Fruit fly (Drosophila melanogaster): ENCODE measurements around the gene CG5404.
A peak's percentile ranks its signal among the peaks of the same experiment; 100 is the strongest.

The CG5404 gene

DNA sequence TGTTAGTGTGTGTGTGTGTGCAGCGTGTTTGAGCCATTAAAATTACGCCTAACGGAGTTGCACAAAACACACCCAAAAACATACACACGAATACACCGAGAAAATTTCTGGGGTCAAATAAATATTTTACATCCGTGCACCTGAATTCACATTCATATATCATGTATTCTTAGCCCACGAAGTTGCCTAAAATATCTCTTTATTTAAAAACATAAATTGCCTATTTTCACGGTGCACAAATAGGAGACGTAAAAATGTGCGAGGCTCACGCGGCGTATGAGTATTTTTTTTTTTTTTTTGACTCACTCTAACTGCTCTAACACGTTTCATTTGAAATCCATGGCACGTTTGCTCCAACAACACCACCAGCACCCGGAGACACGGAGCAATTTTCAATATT is 3.7 kb upstream of the CG5404 start (continued):
- no peak for TF ChIP-seq phol (tag; optimal IDR thresholded peaks at IDR 0.05)
- TF ChIP-seq ro (GFP tag; IDR thresholded peaks at IDR 0.05) = no peak
- no peak for TF ChIP-seq CG8388 (GFP tag; optimal IDR thresholded peaks at IDR 0.05)
- no peak for TF ChIP-seq CG12942 (GFP tag; optimal IDR thresholded peaks at IDR 0.05)
- no peak for TF ChIP-seq oc (tag; optimal IDR thresholded peaks at IDR 0.05)
- no peak for TF ChIP-seq CG11696 (GFP tag; IDR thresholded peaks at IDR 0.05)
- no peak for TF ChIP-seq Dip3 (GFP tag; optimal IDR thresholded peaks at IDR 0.05)
- TF ChIP-seq Hr51 (GFP tag; optimal IDR thresholded peaks at IDR 0.05) = no peak
- TF ChIP-seq CG1792 (GFP tag; optimal IDR thresholded peaks at IDR 0.05) = no peak
- no peak for TF ChIP-seq BEAF-32 (GFP tag; optimal IDR thresholded peaks at IDR 0.05)
- no peak for TF ChIP-seq CG9215 (GFP tag; IDR thresholded peaks at IDR 0.05)
- TF ChIP-seq maf-S (GFP tag; optimal IDR thresholded peaks at IDR 0.05) = no peak
- no peak for TF ChIP-seq CG9609 (GFP tag; optimal IDR thresholded peaks at IDR 0.05)
- TF ChIP-seq BtbVII (GFP tag; optimal IDR thresholded peaks at IDR 0.05) = no peak
- no peak for TF ChIP-seq CG11398 (GFP tag; optimal IDR thresholded peaks at IDR 0.05)
- TF ChIP-seq lab (GFP tag; optimal IDR thresholded peaks at IDR 0.05) = peak; percentile 27
- TF ChIP-seq Neu2 (GFP tag; optimal IDR thresholded peaks at IDR 0.05; ENCODE audit: borderline replicate concordance) = no peak
- no peak for TF ChIP-seq Hand (GFP tag; optimal IDR thresholded peaks at IDR 0.05)
- TF ChIP-seq Usf (GFP tag; optimal IDR thresholded peaks at IDR 0.05) = no peak
- no peak for TF ChIP-seq CG7786 (GFP tag; optimal IDR thresholded peaks at IDR 0.05)
- peak; percentile 19 for TF ChIP-seq lilli (GFP tag; optimal IDR thresholded peaks at IDR 0.05)
- TF ChIP-seq CG2678 (tag; optimal IDR thresholded peaks at IDR 0.05) = no peak
- TF ChIP-seq CG17186 (GFP tag; optimal IDR thresholded peaks at IDR 0.05) = no peak
- TF ChIP-seq esg (GFP tag; conservative IDR thresholded peaks at IDR 0.05) = 0 out of 2 replicates have a peak, but pooled peaks have one; percentile 11
- no peak for TF ChIP-seq CG17385 (GFP tag; optimal IDR thresholded peaks at IDR 0.05)
- peak; percentile 64 for TF ChIP-seq CG18599 (GFP tag; optimal IDR thresholded peaks at IDR 0.05)
- no peak for TF ChIP-seq ash1 (GFP tag; optimal IDR thresholded peaks at IDR 0.05)
- no peak for TF ChIP-seq B-H2 (GFP tag; optimal IDR thresholded peaks at IDR 0.05)
- TF ChIP-seq CG17802 (tag; optimal IDR thresholded peaks at IDR 0.05) = no peak
- TF ChIP-seq CG1529 (GFP tag; optimal IDR thresholded peaks at IDR 0.05) = no peak
- no peak for TF ChIP-seq ara (GFP tag; IDR thresholded peaks at IDR 0.05)
- TF ChIP-seq slbo (GFP tag; IDR thresholded peaks at IDR 0.05) = peak; percentile 41
- no peak for TF ChIP-seq nerfin-1 (tag; optimal IDR thresholded peaks at IDR 0.05)
- TF ChIP-seq CG2712 (tag; optimal IDR thresholded peaks at IDR 0.05) = no peak
- no peak for TF ChIP-seq usp (GFP tag; optimal IDR thresholded peaks at IDR 0.05)
- no peak for TF ChIP-seq CG7357 (GFP tag; IDR thresholded peaks at IDR 0.05)

DNA sequence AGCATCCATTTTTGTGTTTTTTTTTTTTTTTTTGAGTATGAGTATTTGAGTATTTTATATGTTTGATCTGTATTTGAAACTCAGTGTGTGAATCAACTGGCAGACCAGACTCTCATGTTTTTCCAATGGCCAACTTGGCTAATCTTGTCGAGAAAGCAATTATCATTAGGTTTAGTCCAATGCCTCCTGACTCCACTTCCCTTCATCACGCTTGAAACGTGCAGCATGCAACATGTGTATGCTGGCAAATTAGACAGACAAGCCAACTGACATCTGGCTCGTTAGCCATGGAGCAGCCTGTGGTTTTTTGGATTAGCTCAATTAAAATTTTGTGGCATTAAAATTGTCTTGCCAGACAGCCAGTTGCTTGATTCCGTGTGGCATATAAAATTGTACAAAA is 12.0 kb downstream of the CG5404 start, which contains the start of gene CG31294:
TSS of gene CG31294 (minus strand) at position 101 of the 400 bp plus-strand sequence.
- TF ChIP-seq tx (GFP tag; optimal IDR thresholded peaks at IDR 0.05) = no peak
- TF ChIP-seq CG7963 (GFP tag; IDR thresholded peaks at IDR 0.05; ENCODE audit: partially characterized antibody) = no peak
- TF ChIP-seq sisA (GFP tag; IDR thresholded peaks at IDR 0.05) = no peak
- TF ChIP-seq CG43689 (GFP tag; IDR thresholded peaks at IDR 0.05) = no peak
- no peak for TF ChIP-seq Dbx (GFP tag; IDR thresholded peaks at IDR 0.05)
- TF ChIP-seq stwl (tag; optimal IDR thresholded peaks at IDR 0.05) = no peak
- TF ChIP-seq CG6254 (GFP tag; optimal IDR thresholded peaks at IDR 0.05) = no peak
- TF ChIP-seq CG8388 (GFP tag; optimal IDR thresholded peaks at IDR 0.05) = no peak
- no peak for TF ChIP-seq mam (GFP tag; optimal IDR thresholded peaks at IDR 0.05)
- TF ChIP-seq Poxn (GFP tag; IDR thresholded peaks at IDR 0.05) = no peak
- no peak for TF ChIP-seq rib (GFP tag; IDR thresholded peaks at IDR 0.05)
- TF ChIP-seq B-H1 (GFP tag; IDR thresholded peaks at IDR 0.05) = no peak

Measured in whole organism, embryonic.